Worm (Caenorhabditis elegans): ENCODE measurements around the gene F01D5.3.

Gene F01D5.3

ce11 chrII:14018192-14018591 lies 18.2 kb upstream of the F01D5.3 start:
- no peak for TF ChIP-seq bed-3 (GFP tag; optimal IDR thresholded peaks at IDR 0.05)
- TF ChIP-seq mep-1 (tag; optimal IDR thresholded peaks at IDR 0.05): peak; percentile 58
- no peak for TF ChIP-seq ceh-39 (tag; optimal IDR thresholded peaks at IDR 0.05)
- no peak for TF ChIP-seq lin-32 (GFP tag; optimal IDR thresholded peaks at IDR 0.05)
- TF ChIP-seq M03D4.4 (tag; optimal IDR thresholded peaks at IDR 0.05): no peak
- peak; percentile 26 for TF ChIP-seq drap-1 (GFP tag; optimal IDR thresholded peaks at IDR 0.05)
- TF ChIP-seq lin-13 (tag; optimal IDR thresholded peaks at IDR 0.05): peak; percentile 39
- peak; percentile 63 for TF ChIP-seq ceh-83 (GFP tag; optimal IDR thresholded peaks at IDR 0.05)
- no peak for TF ChIP-seq nhr-237 (tag; optimal IDR thresholded peaks at IDR 0.05)
- TF ChIP-seq elt-1 (tag; optimal IDR thresholded peaks at IDR 0.05; ENCODE audit: borderline replicate concordance, insufficient read depth): no peak
- TF ChIP-seq cnd-1 (tag; optimal IDR thresholded peaks at IDR 0.05): peak; percentile 34
- TF ChIP-seq sptf-1 (tag; optimal IDR thresholded peaks at IDR 0.05): peak; percentile 59

- no peak for TF ChIP-seq ces-1 (GFP tag; optimal IDR thresholded peaks at IDR 0.05)
- TF ChIP-seq M03D4.4 (tag; optimal IDR thresholded peaks at IDR 0.05): no peak
- no peak for TF ChIP-seq mab-5 (tag; optimal IDR thresholded peaks at IDR 0.05)
- no peak for TF ChIP-seq ceh-83 (GFP tag; optimal IDR thresholded peaks at IDR 0.05)
- TF ChIP-seq cnd-1 (tag; optimal IDR thresholded peaks at IDR 0.05): no peak
- TF ChIP-seq snpc-4 (tag; optimal IDR thresholded peaks at IDR 0.05): no peak
- TF ChIP-seq nhr-28 (tag; optimal IDR thresholded peaks at IDR 0.05): no peak
- TF ChIP-seq ztf-11 (tag; optimal IDR thresholded peaks at IDR 0.05): no peak
These were observed 16.9 kb upstream of the F01D5.3 start, which contains the start of gene cyp-37A1 for ce11 chrII:14016865-14017264. Gene cyp-37A1, minus strand, starts transcription at chrII:14016965.

ce11 chrII:14014637-14015036 lies 14.7 kb upstream of the F01D5.3 start:
- TF ChIP-seq ces-1 (GFP tag; optimal IDR thresholded peaks at IDR 0.05): no peak
- TF ChIP-seq zip-8 (tag; optimal IDR thresholded peaks at IDR 0.05): no peak
- no peak for TF ChIP-seq nhr-76 (tag; optimal IDR thresholded peaks at IDR 0.05)
- TF ChIP-seq sptf-1 (tag; optimal IDR thresholded peaks at IDR 0.05): no peak

ce11 chrII:14010656-14011376 lies 10.9 kb upstream of the F01D5.3 start, which contains the start of gene F01D5.8:
Gene F01D5.8, plus strand, starts transcription at chrII:14010706.
- no peak for TF ChIP-seq cnd-1 (tag; optimal IDR thresholded peaks at IDR 0.05)
- TF ChIP-seq elt-1 (tag; optimal IDR thresholded peaks at IDR 0.05; ENCODE audit: borderline replicate concordance, insufficient read depth): no peak
- TF ChIP-seq unc-39 (tag; optimal IDR thresholded peaks at IDR 0.05): no peak
- no peak for TF ChIP-seq unc-62 (GFP tag; optimal IDR thresholded peaks at IDR 0.05)
- no peak for TF ChIP-seq nhr-12 (tag; optimal IDR thresholded peaks at IDR 0.05)
- no peak for TF ChIP-seq ceh-83 (GFP tag; optimal IDR thresholded peaks at IDR 0.05)
- TF ChIP-seq mab-5 (tag; optimal IDR thresholded peaks at IDR 0.05): no peak
- no peak for TF ChIP-seq drap-1 (GFP tag; optimal IDR thresholded peaks at IDR 0.05)
- TF ChIP-seq sem-2 (GFP tag; optimal IDR thresholded peaks at IDR 0.05): no peak
- no peak for TF ChIP-seq nhr-2 (tag; optimal IDR thresholded peaks at IDR 0.05)
- TF ChIP-seq bed-3 (GFP tag; optimal IDR thresholded peaks at IDR 0.05): no peak

ce11 chrII:14008359-14008758 lies 8.4 kb upstream of the F01D5.3 start, which contains the start of gene F01D5.7:
Gene F01D5.7, plus strand, starts transcription at chrII:14008659.
- no peak for TF ChIP-seq mls-2 (tag; optimal IDR thresholded peaks at IDR 0.05)
- no peak for TF ChIP-seq ztf-11 (tag; optimal IDR thresholded peaks at IDR 0.05)

- TF ChIP-seq hlh-1 (tag; optimal IDR thresholded peaks at IDR 0.05) (no peak), mls-2 (tag; optimal IDR thresholded peaks at IDR 0.05) (no peak), ceh-43 (GFP tag; optimal IDR thresholded peaks at IDR 0.05) (no peak), mep-1 (tag; optimal IDR thresholded peaks at IDR 0.05) (no peak), nhr-28 (tag; optimal IDR thresholded peaks at IDR 0.05) (no peak), ceh-39 (tag; optimal IDR thresholded peaks at IDR 0.05) (no peak), unc-120 (tag; optimal IDR thresholded peaks at IDR 0.05; ENCODE audit: poor library complexity, severe bottlenecking) (no peak), elt-1 (tag; optimal IDR thresholded peaks at IDR 0.05; ENCODE audit: borderline replicate concordance, insufficient read depth) (no peak), lin-13 (tag; optimal IDR thresholded peaks at IDR 0.05) (no peak)
These were observed 6.3 kb upstream of the F01D5.3 start, which contains the start of gene F01D5.6 for ce11 chrII:14006210-14006609. Gene F01D5.6, plus strand, starts transcription at chrII:14006510.
